Fruit fly (Drosophila melanogaster) whole organism, adult: ENCODE results near the gene ppk19.
A peak's percentile ranks its signal among the peaks of the same experiment; 100 is the strongest.

Experiments used
- CG11617 ChIP-seq: fragments of 200-800 bp; sonication (Bioruptor generic); optimal IDR thresholded peaks from 2 replicates; lab custom pipeline; 2017; ENCODE audit warnings: mild to moderate bottlenecking, missing biosample characterization, missing genetic modification reagents, missing genetic modification characterization
- CG12768 ChIP-seq: fragments of 200-800 bp; sonication (Bioruptor generic); optimal IDR thresholded peaks from 2 replicates; lab custom pipeline; 2017; ENCODE audit warnings: missing biosample characterization, missing genetic modification characterization, mild to moderate bottlenecking, moderate library complexity, missing genetic modification reagents
- CG14711 ChIP-seq: fragments of 200-800 bp; sonication (Bioruptor generic); optimal IDR thresholded peaks from 2 replicates; lab custom pipeline; 2018; ENCODE audit warnings: missing biosample characterization, mild to moderate bottlenecking, missing genetic modification characterization, moderate library complexity
- CG1620 ChIP-seq: fragments of 200-800 bp; sonication (Bioruptor generic); optimal IDR thresholded peaks from 2 replicates; lab custom pipeline; 2016; ENCODE audit warnings: missing biosample characterization, missing genetic modification characterization
- CG33017 ChIP-seq: fragments of 200-800 bp; sonication (Bioruptor generic); optimal IDR thresholded peaks from 2 replicates; lab custom pipeline; 2018; ENCODE audit warnings: missing biosample characterization, mild to moderate bottlenecking, missing genetic modification characterization, moderate library complexity
- CG5204 ChIP-seq: fragments of 200-800 bp; sonication (Bioruptor generic); optimal IDR thresholded peaks from 2 replicates; lab custom pipeline; 2016; ENCODE audit warnings: missing biosample characterization, missing genetic modification characterization
- CG7045 ChIP-seq: fragments of 200-800 bp; sonication (Bioruptor generic); optimal IDR thresholded peaks from 2 replicates; lab custom pipeline; 2017; ENCODE audit warnings: missing biosample characterization, mild to moderate bottlenecking, missing genetic modification characterization
- CG7101 ChIP-seq: fragments of 200-800 bp; sonication (Bioruptor generic); optimal IDR thresholded peaks from 2 replicates; lab custom pipeline; 2018; ENCODE audit warnings: missing biosample characterization, mild to moderate bottlenecking, missing genetic modification characterization, moderate library complexity
- Clk ChIP-seq: fragments of 200-800 bp; sonication (Bioruptor generic); optimal IDR thresholded peaks from 2 replicates; lab custom pipeline; 2017; ENCODE audit warnings: missing biosample characterization, missing genetic modification characterization
- Crg-1 ChIP-seq: fragments of 200-800 bp; sonication (Bioruptor generic); optimal IDR thresholded peaks from 2 replicates; lab custom pipeline; 2016; ENCODE audit warnings: missing biosample characterization, missing genetic modification characterization
- Hr96 ChIP-seq: fragments of 200-800 bp; sonication (Bioruptor generic); optimal IDR thresholded peaks from 2 replicates; lab custom pipeline; 2016; ENCODE audit warnings: missing biosample characterization, missing genetic modification characterization
- Mnt ChIP-seq: fragments of 200-800 bp; sonication (Bioruptor generic); optimal IDR thresholded peaks from 2 replicates; lab custom pipeline; 2016; ENCODE audit warnings: missing biosample characterization, mild to moderate bottlenecking, missing genetic modification characterization
- bab1 ChIP-seq: fragments of 200-800 bp; sonication (Bioruptor generic); optimal IDR thresholded peaks from 3 replicates; lab custom pipeline; 2019; ENCODE audit warnings: missing biosample characterization, mild to moderate bottlenecking, missing genetic modification characterization, moderate library complexity
- cic ChIP-seq: fragments of 200-800 bp; sonication (Bioruptor generic); optimal IDR thresholded peaks from 2 replicates; lab custom pipeline; 2017; ENCODE audit warnings: missing biosample characterization, mild to moderate bottlenecking, missing genetic modification characterization, moderate library complexity
- cnc ChIP-seq, 2 experiments: fragments of >200 bp; optimal IDR thresholded peaks; 2 replicates each; lab custom pipeline; 2017
- kay ChIP-seq: fragments of 200-800 bp; sonication (Bioruptor generic); peaks from one replicate; lab custom pipeline; 2016; ENCODE audit warnings: missing biosample characterization, missing genetic modification characterization, borderline replicate concordance
- ovo ChIP-seq: fragments of 200-800 bp; sonication (Bioruptor generic); optimal IDR thresholded peaks from 2 replicates; lab custom pipeline; 2016; ENCODE audit warnings: missing biosample characterization, missing genetic modification characterization
- pad ChIP-seq: fragments of 200-800 bp; sonication (Bioruptor generic); optimal IDR thresholded peaks from 3 replicates; lab custom pipeline; 2017; ENCODE audit warnings: missing biosample characterization, missing genetic modification characterization, mild to moderate bottlenecking, moderate library complexity, missing genetic modification reagents
- tj ChIP-seq: fragments of 200-800 bp; sonication (Bioruptor generic); optimal IDR thresholded peaks from 3 replicates; lab custom pipeline; 2017; ENCODE audit warnings: missing biosample characterization, mild to moderate bottlenecking, missing genetic modification characterization, moderate library complexity
- toe ChIP-seq: fragments of 200-800 bp; sonication (Bioruptor generic); optimal IDR thresholded peaks from 2 replicates; lab custom pipeline; 2016; ENCODE audit warnings: missing biosample characterization, missing genetic modification characterization

Gene ppk19

DNA sequence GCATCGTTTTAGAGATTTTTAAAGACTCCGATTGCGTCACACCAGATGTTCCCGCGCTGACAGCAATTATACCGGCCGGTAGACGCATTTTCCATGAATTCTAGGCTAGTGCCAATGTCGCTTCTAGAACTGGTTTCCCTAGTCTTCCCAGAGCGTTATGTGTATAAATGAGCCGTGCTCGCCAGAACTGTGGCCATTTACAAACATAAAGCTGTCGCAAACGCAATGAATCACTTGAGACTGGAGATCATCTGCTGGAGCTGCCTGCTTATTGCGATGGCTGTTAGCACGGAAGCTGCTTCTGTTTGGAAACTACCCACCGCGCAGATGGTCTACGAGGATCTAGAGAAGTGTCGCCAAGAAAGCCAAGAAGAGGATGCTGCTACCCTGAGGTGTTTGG is 42.1 kb downstream of the ppk19 start, which contains the start of gene Obp99d:
TSS of gene Obp99d (plus strand) at position 192 of the 400 bp plus-strand sequence.
- TF ChIP-seq CG12768 (no peak), ovo (GFP tag; lab: Kevin White, UChicago) (no peak), kay (GFP tag; lab: Kevin White, UChicago) (no peak), CG11617 (GFP tag; lab: Kevin White, UChicago) (no peak), bab1 (GFP tag; lab: Kevin White, UChicago) (no peak), cnc (optimal IDR thresholded peaks at IDR 0.05; lab: Kevin White, UChicago) (no peak), CG14711 (tag; lab: Kevin White, UChicago) (no peak)

DNA sequence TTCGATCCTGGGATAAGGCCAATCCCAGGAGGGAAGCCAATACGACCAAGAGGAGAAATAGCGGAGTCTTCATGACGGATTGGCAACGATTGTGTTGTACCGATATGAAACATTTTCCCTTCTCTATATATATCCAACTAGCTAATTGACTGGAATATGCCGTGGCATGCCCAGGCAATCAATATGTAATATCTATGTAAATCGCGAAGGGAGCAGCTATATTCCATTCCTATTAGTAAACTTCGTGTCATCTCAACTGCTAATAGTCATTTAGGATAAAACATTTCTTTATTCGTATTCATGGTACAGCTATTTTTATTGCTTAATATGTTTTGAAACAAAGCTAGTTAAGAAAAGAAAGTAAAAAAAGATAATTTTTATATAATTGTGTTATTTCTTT is 43.0 kb downstream of the ppk19 start, which contains the start of gene Dup99B:
TSS of gene Dup99B (minus strand) at position 101 of the 400 bp plus-strand sequence.
- TF ChIP-seq CG7045 (GFP tag; lab: Kevin White, UChicago) = no peak
- TF ChIP-seq tj (GFP tag; lab: Kevin White, UChicago) = no peak
- no peak for TF ChIP-seq cic (GFP tag; lab: Kevin White, UChicago)
- no peak for TF ChIP-seq toe (GFP tag; lab: Kevin White, UChicago)
- no peak for TF ChIP-seq CG5204

DNA sequence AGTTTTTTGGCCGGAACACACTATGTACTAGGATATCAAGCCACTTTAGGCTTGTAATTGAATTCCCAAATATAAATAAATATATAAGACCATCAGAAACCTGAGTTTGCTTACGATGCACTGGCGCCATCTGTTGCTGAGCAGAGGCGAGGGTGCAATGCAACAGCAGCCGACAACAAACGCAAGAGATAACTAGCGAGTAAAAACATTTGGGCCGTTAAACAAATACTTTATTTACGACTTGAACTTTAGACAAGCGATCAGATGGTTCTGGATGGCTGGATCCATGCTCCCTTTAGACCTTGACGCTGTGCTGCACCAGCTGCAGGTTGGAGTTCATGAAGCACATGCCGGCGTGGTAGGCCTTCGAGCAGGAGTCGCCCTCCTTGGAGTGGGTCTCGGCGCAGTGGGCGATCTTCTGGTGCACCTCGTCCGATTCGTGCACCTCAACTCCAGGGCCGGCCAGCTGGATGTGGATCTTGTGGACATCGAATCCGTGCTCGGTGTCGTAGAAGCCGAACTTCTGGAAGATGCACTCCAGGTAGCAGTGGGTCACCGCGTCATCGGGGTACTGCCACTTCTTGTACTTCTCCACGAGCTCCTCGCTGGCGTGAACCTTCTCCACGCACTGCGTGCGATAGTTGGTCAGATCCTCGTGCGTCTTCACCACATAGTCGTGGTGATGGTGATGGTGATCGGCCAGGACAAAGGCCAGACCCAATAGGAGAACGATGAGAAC is 44.0 kb downstream of the ppk19 start:
- no peak for TF ChIP-seq Crg-1 (GFP tag; lab: Kevin White, UChicago)
- no peak for TF ChIP-seq toe (GFP tag; lab: Kevin White, UChicago)
- no peak for TF ChIP-seq CG33017 (tag; lab: Kevin White, UChicago)

DNA sequence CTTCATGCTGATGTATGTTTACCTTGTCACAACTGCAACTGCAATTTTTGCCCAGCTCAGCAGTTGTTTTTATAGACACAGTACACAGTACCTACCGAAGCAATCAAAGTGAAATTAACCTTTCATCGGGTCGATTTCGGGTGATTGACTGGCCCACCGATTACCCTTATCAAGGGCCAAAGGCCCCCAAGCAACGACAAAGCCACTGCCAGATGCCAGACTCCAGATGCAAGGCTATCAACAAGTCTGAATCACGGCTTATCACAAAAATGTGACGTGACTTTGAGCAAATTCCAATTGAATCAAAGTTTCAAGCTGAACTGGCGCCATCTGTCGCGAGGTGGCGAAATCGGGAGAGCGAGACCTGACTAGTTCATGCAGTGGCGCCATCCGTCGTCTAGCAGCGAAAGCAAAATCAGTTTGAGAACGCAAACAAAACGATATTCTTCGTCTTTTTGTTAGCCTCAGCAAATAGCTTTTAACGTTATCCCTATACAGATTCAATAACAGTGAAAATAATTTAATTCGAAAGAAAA is 44.6 kb downstream of the ppk19 start, which contains the start of gene Obp99b:
TSS of gene Obp99b (minus strand) at position 115 of the 536 bp plus-strand sequence.
- TF ChIP-seq Hr96 (GFP tag; lab: Kevin White, UChicago) (peak; percentile 51), CG12768 (no peak), CG33017 (tag; lab: Kevin White, UChicago) (no peak), pad (GFP tag; lab: Kevin White, UChicago) (no peak), toe (GFP tag; lab: Kevin White, UChicago) (peak; percentile 38), Crg-1 (GFP tag; lab: Kevin White, UChicago) (no peak), CG1620 (GFP tag; lab: Kevin White, UChicago) (peak; percentile 4), cnc (optimal IDR thresholded peaks at IDR 0.05; lab: Kevin White, UChicago) (no peak), CG14711 (tag; lab: Kevin White, UChicago) (no peak), Mnt (GFP tag; lab: Kevin White, UChicago) (no peak), CG7045 (GFP tag; lab: Kevin White, UChicago) (peak; percentile 5), Clk (GFP tag; lab: Kevin White, UChicago) (no peak), CG7101 (tag; lab: Kevin White, UChicago) (no peak), cic (GFP tag; lab: Kevin White, UChicago) (no peak), kay (GFP tag; lab: Kevin White, UChicago) (no peak), tj (GFP tag; lab: Kevin White, UChicago) (peak; percentile 26), ovo (GFP tag; lab: Kevin White, UChicago) (no peak), CG5204 (peak; percentile 25), bab1 (GFP tag; lab: Kevin White, UChicago) (peak; percentile 28), CG11617 (GFP tag; lab: Kevin White, UChicago) (no peak)

DNA sequence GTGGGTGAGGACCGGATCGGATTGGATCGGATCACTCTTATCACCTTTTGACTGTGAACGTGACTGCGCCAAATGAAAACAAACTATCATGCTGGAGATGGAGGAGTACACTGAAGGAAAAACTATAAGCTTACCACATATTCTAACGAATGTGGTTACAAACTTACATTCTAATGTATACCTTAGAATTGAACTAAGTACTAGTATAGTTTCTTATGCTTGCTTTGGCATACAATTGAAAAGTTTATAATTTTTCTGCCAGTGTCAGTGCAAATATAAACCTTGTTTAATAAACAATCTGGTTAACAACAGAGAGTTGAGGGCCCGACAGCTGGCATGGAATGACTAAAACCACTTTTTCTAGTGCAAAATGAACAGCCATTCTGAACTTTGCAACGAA is 45.3 kb downstream of the ppk19 start:
- TF ChIP-seq bab1 (GFP tag; lab: Kevin White, UChicago) (no peak), CG33017 (tag; lab: Kevin White, UChicago) (peak; percentile 80), CG1620 (GFP tag; lab: Kevin White, UChicago) (no peak), CG12768 (peak; percentile 57), Clk (GFP tag; lab: Kevin White, UChicago) (peak; percentile 38), pad (GFP tag; lab: Kevin White, UChicago) (peak; percentile 9), CG7045 (GFP tag; lab: Kevin White, UChicago) (peak; percentile 49), Crg-1 (GFP tag; lab: Kevin White, UChicago) (no peak), kay (GFP tag; lab: Kevin White, UChicago) (no peak), CG7101 (tag; lab: Kevin White, UChicago) (peak; percentile 63), CG14711 (tag; lab: Kevin White, UChicago) (peak; percentile 61), tj (GFP tag; lab: Kevin White, UChicago) (no peak), cic (GFP tag; lab: Kevin White, UChicago) (peak; percentile 8), Hr96 (GFP tag; lab: Kevin White, UChicago) (peak; percentile 35)

DNA sequence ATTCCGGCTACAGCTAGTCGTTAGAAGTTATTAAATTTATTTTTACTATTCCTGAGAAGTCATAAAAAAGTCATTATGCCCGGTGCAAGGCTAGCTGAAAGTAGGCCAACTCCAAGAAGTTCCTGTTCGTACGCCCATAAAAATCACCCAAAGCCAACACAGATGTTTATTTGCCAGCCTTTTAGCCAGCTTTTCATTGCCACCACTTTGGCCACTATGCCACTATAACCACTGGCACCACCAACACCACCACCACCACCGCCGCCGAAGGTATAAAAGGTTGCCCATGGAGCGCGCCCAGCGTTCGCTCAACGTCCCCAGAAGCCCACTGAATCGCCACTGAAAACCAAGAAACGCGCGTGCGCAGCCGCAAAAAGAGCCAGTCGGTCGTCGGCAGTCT is 46.1 kb downstream of the ppk19 start, which contains the start of gene CG15506:
TSS of gene CG15506 (plus strand) at position 301 of the 400 bp plus-strand sequence.
- TF ChIP-seq CG12768 (no peak), kay (GFP tag; lab: Kevin White, UChicago) (no peak), cic (GFP tag; lab: Kevin White, UChicago) (no peak), Mnt (GFP tag; lab: Kevin White, UChicago) (no peak), Clk (GFP tag; lab: Kevin White, UChicago) (no peak), bab1 (GFP tag; lab: Kevin White, UChicago) (no peak)
